Fruit fly (Drosophila melanogaster) whole organism, embryonic: ENCODE measurements around the gene Cep164.

Experiments used
- CG10267 ChIP-seq: fragments of 200-800 bp; sonication (Bioruptor generic); optimal IDR thresholded peaks from 2 replicates; lab custom pipeline; 2018; ENCODE audit warnings: missing biosample characterization, mild to moderate bottlenecking, missing genetic modification characterization, moderate library complexity
- CG10543 ChIP-seq: fragments of 200-800 bp; sonication (Bioruptor generic); optimal IDR thresholded peaks from 3 replicates; lab custom pipeline; 2017; ENCODE audit warnings: missing biosample characterization, mild to moderate bottlenecking, missing genetic modification characterization, moderate library complexity
- CG11398 ChIP-seq: fragments of 200-800 bp; sonication (Bioruptor generic); optimal IDR thresholded peaks from 2 replicates; lab custom pipeline; 2016; ENCODE audit warnings: missing biosample characterization, missing genetic modification characterization
- CG11723 ChIP-seq: fragments of 200-800 bp; sonication (Bioruptor generic); optimal IDR thresholded peaks from 2 replicates; lab custom pipeline; 2017; ENCODE audit warnings: missing biosample characterization, mild to moderate bottlenecking, missing genetic modification characterization
- CG12659 ChIP-seq: fragments of 200-800 bp; sonication (Bioruptor generic); optimal IDR thresholded peaks from 3 replicates; lab custom pipeline; 2017; ENCODE audit warnings: mild to moderate bottlenecking, missing biosample characterization, missing genetic modification reagents, missing genetic modification characterization
- CG13287 ChIP-seq: fragments of 200-800 bp; sonication (Bioruptor generic); IDR thresholded peaks from 2 replicates; pipeline ENCODE4 v1.3.6; 2022; ENCODE audit warnings: missing biosample characterization, missing genetic modification characterization; ENCODE audit not compliant: partially characterized antibody
- CG14441 ChIP-seq: fragments of 200-800 bp; sonication (Bioruptor generic); IDR thresholded peaks from 2 replicates; pipeline ENCODE4 v1.3.6; 2022; ENCODE audit warnings: missing biosample characterization, missing genetic modification characterization
- CG14860 ChIP-seq: fragments of 200-800 bp; sonication (Bioruptor generic); IDR thresholded peaks from 3 replicates; pipeline ENCODE4 v1.3.6; 2022; ENCODE audit warnings: missing biosample characterization, missing genetic modification characterization; ENCODE audit not compliant: partially characterized antibody
- CG1529 ChIP-seq: fragments of 200-800 bp; sonication (Bioruptor generic); optimal IDR thresholded peaks from 3 replicates; lab custom pipeline; 2018; ENCODE audit warnings: missing biosample characterization, missing genetic modification characterization
- CG15514 ChIP-seq: fragments of 200-800 bp; sonication (Bioruptor generic); optimal IDR thresholded peaks from 3 replicates; lab custom pipeline; 2017; ENCODE audit warnings: missing biosample characterization, missing genetic modification characterization, mild to moderate bottlenecking, moderate library complexity, missing genetic modification reagents
- CG17361 ChIP-seq: fragments of 200-800 bp; sonication (Bioruptor generic); IDR thresholded peaks from 3 replicates; pipeline ENCODE4 v1.3.6; 2022; ENCODE audit warnings: missing biosample characterization, missing genetic modification characterization
- CG17802 ChIP-seq: fragments of 200-800 bp; sonication (Bioruptor generic); optimal IDR thresholded peaks from 2 replicates; lab custom pipeline; 2018; ENCODE audit warnings: missing biosample characterization, mild to moderate bottlenecking, missing genetic modification characterization, moderate library complexity
- CG31388 ChIP-seq: fragments of 200-800 bp; sonication (Bioruptor generic); optimal IDR thresholded peaks from 2 replicates; lab custom pipeline; 2016; ENCODE audit warnings: missing biosample characterization, missing genetic modification characterization
- CG3995 ChIP-seq: fragments of 200-800 bp; sonication (Bioruptor generic); optimal IDR thresholded peaks from 3 replicates; lab custom pipeline; 2016; ENCODE audit warnings: missing biosample characterization, missing genetic modification characterization
- CG5953 ChIP-seq: fragments of 200-800 bp; sonication (Bioruptor generic); IDR thresholded peaks from 2 replicates; pipeline ENCODE4 v1.3.6; 2022; ENCODE audit warnings: missing biosample characterization, missing genetic modification characterization
- CG6765 ChIP-seq: fragments of 200-800 bp; sonication (Bioruptor generic); optimal IDR thresholded peaks from 3 replicates; lab custom pipeline; 2017; ENCODE audit warnings: missing biosample characterization, mild to moderate bottlenecking, missing genetic modification characterization
- CG7271 ChIP-seq: fragments of 200-800 bp; sonication (Bioruptor generic); optimal IDR thresholded peaks from 2 replicates; lab custom pipeline; 2018; ENCODE audit warnings: missing biosample characterization, mild to moderate bottlenecking, missing genetic modification characterization, moderate library complexity
- CG7839 ChIP-seq: fragments of 200-800 bp; sonication (Bioruptor generic); optimal IDR thresholded peaks from 3 replicates; lab custom pipeline; 2018; ENCODE audit warnings: missing biosample characterization, mild to moderate bottlenecking, missing genetic modification characterization, moderate library complexity
- CG8388 ChIP-seq: fragments of 200-800 bp; sonication (Bioruptor generic); optimal IDR thresholded peaks from 2 replicates; lab custom pipeline; 2019; ENCODE audit warnings: missing biosample characterization, mild to moderate bottlenecking, missing genetic modification characterization, moderate library complexity
- CG9727 ChIP-seq: fragments of 200-800 bp; sonication (Bioruptor generic); optimal IDR thresholded peaks from 3 replicates; lab custom pipeline; 2017; ENCODE audit warnings: missing biosample characterization, mild to moderate bottlenecking, missing genetic modification characterization
- D19A ChIP-seq: fragments of 200-800 bp; optimal IDR thresholded peaks from 3 replicates; lab custom pipeline; 2019; ENCODE audit warnings: missing biosample characterization, mild to moderate bottlenecking, missing genetic modification characterization, moderate library complexity
- Dp ChIP-seq: fragments of 200-800 bp; sonication (Bioruptor generic); optimal IDR thresholded peaks from 2 replicates; lab custom pipeline; 2018; ENCODE audit warnings: missing biosample characterization, mild to moderate bottlenecking, missing genetic modification characterization, moderate library complexity
- GATAe ChIP-seq: fragments of 200-800 bp; sonication (Bioruptor generic); conservative IDR thresholded peaks from 2 replicates; pipeline ENCODE4 v1.3.6; 2022; ENCODE audit warnings: missing biosample characterization, missing genetic modification characterization
- MESR4 ChIP-seq: fragments of 200-800 bp; sonication (Bioruptor generic); optimal IDR thresholded peaks from 2 replicates; lab custom pipeline; 2018; ENCODE audit warnings: missing biosample characterization, mild to moderate bottlenecking, missing genetic modification characterization, moderate library complexity
- MTF-1 ChIP-seq: fragments of 200-800 bp; sonication (Bioruptor generic); optimal IDR thresholded peaks from 2 replicates; lab custom pipeline; 2018; ENCODE audit warnings: missing biosample characterization, mild to moderate bottlenecking, missing genetic modification characterization, borderline replicate concordance
- Mad ChIP-seq: fragments of 200-800 bp; sonication (Bioruptor generic); optimal IDR thresholded peaks from 2 replicates; lab custom pipeline; 2016; ENCODE audit warnings: missing biosample characterization, missing genetic modification characterization
- Opbp ChIP-seq: fragments of 200-800 bp; sonication (Bioruptor generic); IDR thresholded peaks from 3 replicates; pipeline ENCODE4 v1.3.6; 2022; ENCODE audit warnings: missing biosample characterization, missing genetic modification characterization; ENCODE audit not compliant: partially characterized antibody
- Rfx ChIP-seq: fragments of 200-800 bp; sonication (Bioruptor generic); IDR thresholded peaks from 2 replicates; pipeline ENCODE4 v1.3.6; 2022; ENCODE audit warnings: missing biosample characterization, missing genetic modification characterization
- Scr ChIP-seq: fragments of 200-800 bp; sonication (Bioruptor generic); IDR thresholded peaks from 2 replicates; pipeline ENCODE4 v1.3.6; 2022; ENCODE audit warnings: missing biosample characterization, missing genetic modification characterization; ENCODE audit not compliant: partially characterized antibody
- Sin3A ChIP-seq: fragments of >200 bp; optimal IDR thresholded peaks from 2 replicates; lab custom pipeline; 2018
- Sox102F ChIP-seq: fragments of 200-800 bp; sonication (Bioruptor generic); optimal IDR thresholded peaks from 2 replicates; lab custom pipeline; 2018; ENCODE audit warnings: missing biosample characterization, mild to moderate bottlenecking, missing genetic modification characterization, moderate library complexity
- Xbp1 ChIP-seq: fragments of 200-800 bp; sonication (Bioruptor generic); optimal IDR thresholded peaks from 3 replicates; lab custom pipeline; 2016; ENCODE audit warnings: missing biosample characterization, mild to moderate bottlenecking, missing genetic modification characterization
- ap ChIP-seq: fragments of 200-800 bp; sonication (Bioruptor generic); IDR thresholded peaks from 2 replicates; pipeline ENCODE4 v1.3.6; 2022; ENCODE audit warnings: missing biosample characterization, missing genetic modification characterization
- bbx ChIP-seq: fragments of 200-800 bp; sonication (Bioruptor generic); IDR thresholded peaks from 2 replicates; pipeline ENCODE4 v1.3.6; 2022; ENCODE audit warnings: missing biosample characterization, missing genetic modification characterization; ENCODE audit not compliant: partially characterized antibody
- ewg ChIP-seq: fragments of 200-800 bp; sonication (Bioruptor generic); optimal IDR thresholded peaks from 3 replicates; lab custom pipeline; 2017; ENCODE audit warnings: mild to moderate bottlenecking, missing biosample characterization, missing genetic modification reagents, missing genetic modification characterization
- gcm ChIP-seq: fragments of 200-800 bp; sonication (Bioruptor generic); optimal IDR thresholded peaks from 2 replicates; lab custom pipeline; 2019; ENCODE audit warnings: missing biosample characterization, mild to moderate bottlenecking, missing genetic modification characterization, moderate library complexity
- ham ChIP-seq: fragments of 200-800 bp; sonication (Bioruptor generic); IDR thresholded peaks from 2 replicates; pipeline ENCODE4 v1.3.6; 2022; ENCODE audit warnings: missing biosample characterization, missing genetic modification characterization
- hb ChIP-seq: fragments of 200-800 bp; sonication (Bioruptor generic); IDR thresholded peaks from 3 replicates; pipeline ENCODE4 v1.3.6; 2022; ENCODE audit warnings: missing biosample characterization, missing genetic modification characterization; ENCODE audit not compliant: partially characterized antibody
- nerfin-1 ChIP-seq: fragments of 200-800 bp; sonication (Bioruptor generic); optimal IDR thresholded peaks from 3 replicates; lab custom pipeline; 2019; ENCODE audit warnings: missing biosample characterization, mild to moderate bottlenecking, missing genetic modification characterization, moderate library complexity
- pho ChIP-seq: fragments of 200-800 bp; sonication (Bioruptor generic); optimal IDR thresholded peaks from 2 replicates; lab custom pipeline; 2016; ENCODE audit warnings: missing biosample characterization, missing genetic modification characterization
- phol ChIP-seq: fragments of 200-800 bp; sonication (Bioruptor generic); optimal IDR thresholded peaks from 3 replicates; lab custom pipeline; 2018; ENCODE audit warnings: missing biosample characterization, mild to moderate bottlenecking, missing genetic modification characterization, moderate library complexity
- pum ChIP-seq: fragments of 200-800 bp; sonication (Bioruptor generic); optimal IDR thresholded peaks from 2 replicates; lab custom pipeline; 2016; ENCODE audit warnings: missing biosample characterization, missing genetic modification characterization
- sens-2 ChIP-seq: fragments of 200-800 bp; sonication (Bioruptor generic); IDR thresholded peaks from 2 replicates; pipeline ENCODE4 v1.3.6; 2022; ENCODE audit warnings: missing biosample characterization, missing genetic modification characterization
- slp2 ChIP-seq: fragments of 200-800 bp; sonication (Bioruptor generic); optimal IDR thresholded peaks from 2 replicates; lab custom pipeline; 2016; ENCODE audit warnings: missing biosample characterization, missing genetic modification characterization
- sob ChIP-seq: fragments of 200-800 bp; sonication (Bioruptor generic); IDR thresholded peaks from 2 replicates; pipeline ENCODE4 v1.3.6; 2022; ENCODE audit warnings: missing biosample characterization, missing genetic modification characterization
- stc ChIP-seq: fragments of 200-800 bp; sonication (Bioruptor generic); IDR thresholded peaks from 2 replicates; pipeline ENCODE4 v1.3.6; 2022; ENCODE audit warnings: missing biosample characterization, missing genetic modification characterization
- sug ChIP-seq: fragments of 200-800 bp; optimal IDR thresholded peaks from 2 replicates; lab custom pipeline; 2019; ENCODE audit warnings: missing biosample characterization, mild to moderate bottlenecking, missing genetic modification characterization, moderate library complexity
- unpg ChIP-seq: fragments of 200-800 bp; sonication (Bioruptor generic); optimal IDR thresholded peaks from 3 replicates; lab custom pipeline; 2018; ENCODE audit warnings: missing biosample characterization, mild to moderate bottlenecking, missing genetic modification characterization, moderate library complexity
- vvl ChIP-seq: fragments of 200-800 bp; sonication (Bioruptor generic); IDR thresholded peaks from 2 replicates; pipeline ENCODE4 v1.3.6; 2022; ENCODE audit warnings: missing biosample characterization, missing genetic modification characterization
- wdn ChIP-seq: fragments of 200-800 bp; sonication (Bioruptor generic); IDR thresholded peaks from 2 replicates; pipeline ENCODE4 v1.3.6; 2022; ENCODE audit warnings: missing biosample characterization, missing genetic modification characterization

Cep164 gene

DNA sequence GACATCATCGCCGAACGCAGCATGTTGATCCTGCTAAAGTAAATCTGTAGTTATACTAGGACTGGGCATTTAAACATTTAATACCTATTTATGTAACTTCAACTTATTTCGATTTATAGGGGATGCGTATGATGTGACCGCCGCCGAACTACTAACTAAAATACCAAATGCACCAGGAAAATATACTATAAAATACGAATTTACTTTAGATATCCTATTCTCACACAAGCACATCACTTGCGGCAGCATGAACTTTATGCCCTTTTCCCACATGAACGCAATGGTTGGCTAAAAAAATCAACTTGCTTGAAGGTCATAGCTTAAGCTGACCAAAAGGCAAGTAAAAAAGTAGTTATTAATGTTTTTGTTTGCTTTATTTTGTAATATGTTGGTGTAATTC lies 3.9 kb upstream of the Cep164 start, which contains the start of gene ND-20 (continued):
- TF ChIP-seq gcm: peak; percentile 13
- no peak for TF ChIP-seq nerfin-1
- TF ChIP-seq unpg (GFP tag; lab: Kevin White, UChicago): peak; percentile 0
- no peak for TF ChIP-seq CG1529
- TF ChIP-seq CG15514: peak; percentile 79
- peak; percentile 26 for TF ChIP-seq CG10267 (tag; lab: Kevin White, UChicago)
- TF ChIP-seq CG17361 (GFP tag; lab: Robert Waterston, UW): 0 out of 3 replicates have a peak, but pooled peaks have one; percentile 27
- TF ChIP-seq CG17802 (tag; lab: Kevin White, UChicago): peak; percentile 94
- no peak for TF ChIP-seq CG10543 (GFP tag; lab: Kevin White, UChicago)
- peak; percentile 52 for TF ChIP-seq ewg (GFP tag; lab: Kevin White, UChicago)
- TF ChIP-seq CG6765 (GFP tag; lab: Kevin White, UChicago): no peak
- no peak for TF ChIP-seq CG5953
- no peak for TF ChIP-seq CG8388 (GFP tag; lab: Kevin White, UChicago)
- TF ChIP-seq CG7839 (tag; lab: Kevin White, UChicago): peak; percentile 22
- TF ChIP-seq pho: peak; percentile 19
- no peak for TF ChIP-seq MTF-1 (GFP tag; lab: Kevin White, UChicago)
- TF ChIP-seq ham (GFP tag; lab: Robert Waterston, UW): no peak
- TF ChIP-seq vvl (GFP tag; lab: Robert Waterston, UW): peak; percentile 52
- no peak for TF ChIP-seq CG11398 (GFP tag; lab: Kevin White, UChicago)
- peak; percentile 50 for TF ChIP-seq phol (tag; lab: Kevin White, UChicago)
- TF ChIP-seq ap (GFP tag; lab: Robert Waterston, UW): no peak
- TF ChIP-seq Opbp (GFP tag; lab: Robert Waterston, UW): peak; percentile 13; the same call in 1 of the 3 replicates
- TF ChIP-seq wdn (GFP tag; lab: Robert Waterston, UW): peak; percentile 26; the same call in 1 of the 2 replicates
- TF ChIP-seq CG14441 (GFP tag; lab: Robert Waterston, UW): peak; percentile 28; the same call in 1 of the 2 replicates
- TF ChIP-seq CG9727 (GFP tag; lab: Kevin White, UChicago): no peak
- TF ChIP-seq CG7271: no peak
- no peak for TF ChIP-seq CG14860
- TF ChIP-seq hb (GFP tag; lab: Robert Waterston, UW): no peak
- TF ChIP-seq Xbp1 (GFP tag; lab: Kevin White, UChicago): peak; percentile 42
- TF ChIP-seq Mad (GFP tag; lab: Kevin White, UChicago): peak; percentile 46
- TF ChIP-seq Scr (GFP tag; lab: Robert Waterston, UW): 0 out of 2 replicates have a peak, but pooled peaks have one; percentile 17
- peak; percentile 23 for TF ChIP-seq Sin3A
- TF ChIP-seq sob (GFP tag; lab: Robert Waterston, UW): 0 out of 2 replicates have a peak, but pooled peaks have one; percentile 23
- TF ChIP-seq bbx (GFP tag; lab: Robert Waterston, UW): no peak
- TF ChIP-seq pum (GFP tag; lab: Kevin White, UChicago): peak; percentile 22
- TF ChIP-seq GATAe (GFP tag; lab: Robert Waterston, UW): no peak
- peak; percentile 65 for TF ChIP-seq CG12659
- no peak for TF ChIP-seq Sox102F (GFP tag; lab: Kevin White, UChicago)
- TF ChIP-seq Dp (GFP tag; lab: Kevin White, UChicago): peak; percentile 21
- TF ChIP-seq CG31388 (GFP tag; lab: Kevin White, UChicago): no peak
- peak; percentile 22 for TF ChIP-seq sug (tag; lab: Kevin White, UChicago)
- peak; percentile 66 for TF ChIP-seq MESR4
- no peak for TF ChIP-seq slp2 (GFP tag; lab: Kevin White, UChicago)
- TF ChIP-seq sens-2 (GFP tag; lab: Robert Waterston, UW): no peak
- TF ChIP-seq D19A (tag; lab: Kevin White, UChicago): peak; percentile 8
- peak; percentile 13; the same call in 1 of the 2 replicates for TF ChIP-seq CG13287
- 0 out of 2 replicates have a peak, but pooled peaks have one; percentile 42 for TF ChIP-seq Rfx (GFP tag; lab: Robert Waterston, UW)
- TF ChIP-seq CG11723 (GFP tag; lab: Kevin White, UChicago): peak; percentile 12
- TF ChIP-seq stc (GFP tag; lab: Robert Waterston, UW): no peak
- TF ChIP-seq CG3995 (GFP tag; lab: Kevin White, UChicago): peak; percentile 8
